Fruit fly (Drosophila melanogaster): Measurements from ENCODE around the gene Lint-1.

DNA sequence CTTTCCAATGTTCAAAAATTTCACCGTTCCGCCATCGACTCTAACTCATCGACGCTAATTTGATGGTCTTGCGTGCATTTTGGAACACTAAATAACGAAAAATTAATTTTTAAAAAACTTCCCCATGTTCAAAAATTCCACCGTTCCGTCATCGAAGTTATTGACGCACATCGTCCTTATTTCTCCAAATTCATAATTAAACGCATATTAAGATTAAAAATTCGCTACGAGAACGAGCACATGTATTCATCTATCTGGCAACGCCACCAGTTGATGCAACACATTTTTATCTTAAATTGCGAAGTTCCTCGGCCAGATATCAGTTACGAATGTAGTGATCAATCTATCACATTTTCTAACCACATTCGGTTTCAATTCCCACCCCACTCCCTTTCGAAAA lies at the start of gene Lint-1:
- TF ChIP-seq dimm (GFP tag; IDR thresholded peaks at IDR 0.05) (no peak), Pdp1 (GFP tag; optimal IDR thresholded peaks at IDR 0.05) (peak; percentile 36 to 89), twi (tag; optimal IDR thresholded peaks at IDR 0.05) (no peak), CG15269 (tag; optimal IDR thresholded peaks at IDR 0.05) (no peak), Dfd (GFP tag; optimal IDR thresholded peaks at IDR 0.05) (no peak), Ada2b (GFP tag; IDR thresholded peaks at IDR 0.05) (no peak), Abd-B (GFP tag; optimal IDR thresholded peaks at IDR 0.05) (no peak), tap (tag; optimal IDR thresholded peaks at IDR 0.05) (no peak), CG12744 (GFP tag; optimal IDR thresholded peaks at IDR 0.05) (no peak), CG6175 (GFP tag; IDR thresholded peaks at IDR 0.05) (no peak), eve (GFP tag; optimal IDR thresholded peaks at IDR 0.05) (no peak), amos (GFP tag; IDR thresholded peaks at IDR 0.05; ENCODE audit: partially characterized antibody) (no peak), Spps (tag; optimal IDR thresholded peaks at IDR 0.05) (no peak), fd96Cb (tag; optimal IDR thresholded peaks at IDR 0.05) (no peak)

All from whole organism, embryonic.